In the genomic region with DNA sequence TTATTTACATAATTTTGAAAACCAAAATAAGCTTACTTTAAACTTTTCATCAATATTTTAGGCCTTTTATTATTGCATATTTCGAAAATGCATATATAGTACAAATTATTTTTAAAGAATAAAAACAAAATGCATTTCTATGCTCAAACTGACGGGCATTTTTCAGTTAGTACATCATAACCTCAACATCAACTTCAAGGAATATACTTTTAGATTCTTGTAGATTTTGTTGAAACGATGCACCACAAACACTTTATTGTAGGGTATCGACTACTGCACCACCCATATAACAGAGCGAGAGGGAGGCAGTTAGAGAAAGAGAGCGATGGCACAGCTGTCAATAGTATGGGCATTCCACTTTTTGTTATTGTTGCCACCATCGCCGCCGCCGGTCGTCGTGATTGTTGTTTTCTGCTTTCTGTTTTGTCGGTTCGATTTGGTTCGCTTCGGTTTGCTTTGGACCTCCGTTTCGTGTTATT, we compare ENCODE assay signal across 2 fruit fly cellular contexts.
TF ChIP-seq lines count a peak whose summit lies in the region.

No protein-coding gene starts in this region.

TF ChIP-seq in whole organism, embryonic, 481 proteins besides CTCF, POLR2A, EP300 and RAD21 (continued from another document and continues in another):
- peak; percentile 96 for TF ChIP-seq CG30403 (GFP tag; optimal IDR thresholded peaks at IDR 0.05; lab: Kevin White, UChicago)
- TF ChIP-seq prd (optimal IDR thresholded peaks at IDR 0.05; lab: Kevin White, UChicago): no peak
- TF ChIP-seq prd (GFP tag; IDR thresholded peaks at IDR 0.05; lab: Robert Waterston, UW): peak; percentile 80
- TF ChIP-seq fd96Cb (tag; optimal IDR thresholded peaks at IDR 0.05; lab: Kevin White, UChicago): peak; percentile 96
- no peak for TF ChIP-seq CG13287 (GFP tag; IDR thresholded peaks at IDR 0.05; lab: Robert Waterston, UW; ENCODE audit: partially characterized antibody)
- peak; percentile 52 for TF ChIP-seq CG6854 (GFP tag; optimal IDR thresholded peaks at IDR 0.05; lab: Kevin White, UChicago)
- TF ChIP-seq CG7372 (GFP tag; IDR thresholded peaks at IDR 0.05; lab: Robert Waterston, UW): peak; percentile 62
- TF ChIP-seq CG1832 (GFP tag; optimal IDR thresholded peaks at IDR 0.05; lab: Kevin White, UChicago): peak; percentile 68
- 0 out of 2 replicates have a peak, but pooled peaks have one; percentile 8 for TF ChIP-seq crol (GFP tag; IDR thresholded peaks at IDR 0.05; lab: Robert Waterston, UW)
- peak; percentile 77 for TF ChIP-seq caup (GFP tag; optimal IDR thresholded peaks at IDR 0.05; lab: Kevin White, UChicago; ENCODE audit: severe bottlenecking)
- TF ChIP-seq esg (GFP tag; conservative IDR thresholded peaks at IDR 0.05; lab: Robert Waterston, UW): peak; percentile 85
- TF ChIP-seq Pdp1 (GFP tag; optimal IDR thresholded peaks at IDR 0.05; lab: Kevin White, UChicago): peak; percentile 86 to 91
- peak; percentile 93 for TF ChIP-seq CG10209 (GFP tag; optimal IDR thresholded peaks at IDR 0.05; lab: Kevin White, UChicago)
- peak; percentile 71 for TF ChIP-seq CG4360 (GFP tag; IDR thresholded peaks at IDR 0.05; lab: Robert Waterston, UW)
- peak; percentile 80 for TF ChIP-seq peb (GFP tag; IDR thresholded peaks at IDR 0.05; lab: Robert Waterston, UW)
- peak; percentile 79 for TF ChIP-seq CG9817 (tag; optimal IDR thresholded peaks at IDR 0.05; lab: Kevin White, UChicago)
- peak; percentile 45 for TF ChIP-seq CG10565 (GFP tag; optimal IDR thresholded peaks at IDR 0.05; lab: Kevin White, UChicago)
- peak; percentile 74; the same call in 2 of the 3 replicates for TF ChIP-seq H15 (GFP tag; IDR thresholded peaks at IDR 0.05; lab: Robert Waterston, UW)
- no peak for TF ChIP-seq CG9932 (GFP tag; IDR thresholded peaks at IDR 0.05; lab: Robert Waterston, UW)
- TF ChIP-seq CG4424 (GFP tag; optimal IDR thresholded peaks at IDR 0.05; lab: Kevin White, UChicago): peak; percentile 95
- TF ChIP-seq CG4328 (GFP tag; optimal IDR thresholded peaks at IDR 0.05; lab: Kevin White, UChicago): peak; percentile 77
- peak; percentile 94 for TF ChIP-seq PHDP (tag; optimal IDR thresholded peaks at IDR 0.05; lab: Kevin White, UChicago)
- TF ChIP-seq CG9609 (GFP tag; optimal IDR thresholded peaks at IDR 0.05; lab: Kevin White, UChicago): peak; percentile 68
- no peak for TF ChIP-seq Hey (tag; optimal IDR thresholded peaks at IDR 0.05; lab: Kevin White, UChicago)
- TF ChIP-seq CG34224 (GFP tag; IDR thresholded peaks at IDR 0.05; lab: Robert Waterston, UW; ENCODE audit: partially characterized antibody): peak; percentile 12; the same call in 1 of the 3 replicates
- no peak for TF ChIP-seq pzg (GFP tag; optimal IDR thresholded peaks at IDR 0.05; lab: Kevin White, UChicago)
- peak; percentile 86 to 94 for TF ChIP-seq chif (GFP tag; optimal IDR thresholded peaks at IDR 0.05; lab: Kevin White, UChicago)
- TF ChIP-seq inv (GFP tag; IDR thresholded peaks at IDR 0.05; lab: Robert Waterston, UW; ENCODE audit: partially characterized antibody): no peak
- peak; percentile 92 for TF ChIP-seq salm (tag; optimal IDR thresholded peaks at IDR 0.05; lab: Kevin White, UChicago)
- no peak for TF ChIP-seq cas (GFP tag; IDR thresholded peaks at IDR 0.05; lab: Robert Waterston, UW)
- TF ChIP-seq slp2 (GFP tag; optimal IDR thresholded peaks at IDR 0.05; lab: Kevin White, UChicago): peak; percentile 86
- TF ChIP-seq insv (GFP tag; optimal IDR thresholded peaks at IDR 0.05; lab: Kevin White, UChicago): peak in 1 of 2 experiments; percentile 53
- no peak for TF ChIP-seq br (optimal IDR thresholded peaks at IDR 0.05; lab: Kevin White, UChicago)
- TF ChIP-seq Rx (GFP tag; IDR thresholded peaks at IDR 0.05; lab: Robert Waterston, UW): peak; percentile 56
- no peak; the same call in 2 of the 3 replicates for TF ChIP-seq CG6791 (GFP tag; IDR thresholded peaks at IDR 0.05; lab: Robert Waterston, UW; ENCODE audit: partially characterized antibody)
- peak; percentile 90 for TF ChIP-seq cato (GFP tag; optimal IDR thresholded peaks at IDR 0.05; lab: Kevin White, UChicago; ENCODE audit: borderline replicate concordance)
- no peak for TF ChIP-seq corto (GFP tag; optimal IDR thresholded peaks at IDR 0.05; lab: Kevin White, UChicago)
- peak; percentile 65 for TF ChIP-seq CG2120 (GFP tag; optimal IDR thresholded peaks at IDR 0.05; lab: Kevin White, UChicago)
- TF ChIP-seq Lim3 (GFP tag; IDR thresholded peaks at IDR 0.05; lab: Robert Waterston, UW): peak; percentile 55
- peak; percentile 81 for TF ChIP-seq fd64A (GFP tag; optimal IDR thresholded peaks at IDR 0.05; lab: Kevin White, UChicago)
- peak; percentile 72 for TF ChIP-seq D19B (GFP tag; optimal IDR thresholded peaks at IDR 0.05; lab: Kevin White, UChicago)
- TF ChIP-seq odd (GFP tag; optimal IDR thresholded peaks at IDR 0.05; lab: Kevin White, UChicago): peak; percentile 92
- TF ChIP-seq ap (GFP tag; IDR thresholded peaks at IDR 0.05; lab: Robert Waterston, UW): peak; percentile 71
- TF ChIP-seq crp (GFP tag; optimal IDR thresholded peaks at IDR 0.05; lab: Kevin White, UChicago): peak; percentile 49 to 81
- peak; percentile 90 for TF ChIP-seq CG2199 (GFP tag; IDR thresholded peaks at IDR 0.05; lab: Robert Waterston, UW)
- peak; percentile 70; the same call in 2 of the 3 replicates for TF ChIP-seq CG7357 (GFP tag; IDR thresholded peaks at IDR 0.05; lab: Robert Waterston, UW)
- peak; percentile 81 for TF ChIP-seq CG8089 (GFP tag; optimal IDR thresholded peaks at IDR 0.05; lab: Kevin White, UChicago)
- peak; percentile 89 for TF ChIP-seq nerfin-1 (tag; optimal IDR thresholded peaks at IDR 0.05; lab: Kevin White, UChicago)
- TF ChIP-seq CG8290 (GFP tag; optimal IDR thresholded peaks at IDR 0.05; lab: Kevin White, UChicago): peak; percentile 73
- TF ChIP-seq CG8290 (tag; optimal IDR thresholded peaks at IDR 0.05; lab: Kevin White, UChicago): peak; percentile 64 to 75
- TF ChIP-seq CG13296 (GFP tag; optimal IDR thresholded peaks at IDR 0.05; lab: Kevin White, UChicago): peak; percentile 87
- peak; percentile 91 for TF ChIP-seq Blimp-1 (GFP tag; optimal IDR thresholded peaks at IDR 0.05; lab: Kevin White, UChicago)
- peak; percentile 81 for TF ChIP-seq Atf3 (GFP tag; optimal IDR thresholded peaks at IDR 0.05; lab: Kevin White, UChicago)
- TF ChIP-seq B-H2 (GFP tag; optimal IDR thresholded peaks at IDR 0.05; lab: Kevin White, UChicago): no peak
- TF ChIP-seq wdn (GFP tag; IDR thresholded peaks at IDR 0.05; lab: Robert Waterston, UW): no peak
- TF ChIP-seq CG3847 (GFP tag; IDR thresholded peaks at IDR 0.05; lab: Robert Waterston, UW): peak; percentile 46; the same call in 1 of the 2 replicates
- TF ChIP-seq CG8478 (optimal IDR thresholded peaks at IDR 0.05; lab: Kevin White, UChicago): no peak
- no peak for TF ChIP-seq Gsc (GFP tag; IDR thresholded peaks at IDR 0.05; lab: Robert Waterston, UW)
- TF ChIP-seq jing (GFP tag; optimal IDR thresholded peaks at IDR 0.05; lab: Kevin White, UChicago): peak; percentile 90
- TF ChIP-seq stc (GFP tag; IDR thresholded peaks at IDR 0.05; lab: Robert Waterston, UW): peak; percentile 86
- peak; percentile 87 for TF ChIP-seq CG3407 (GFP tag; optimal IDR thresholded peaks at IDR 0.05; lab: Kevin White, UChicago)

TF ChIP-seq in whole organism, prepupa, 60 proteins besides CTCF, POLR2A, EP300 and RAD21 (continued from another document):
- TF ChIP-seq acj6 (GFP tag; optimal IDR thresholded peaks at IDR 0.05; lab: Kevin White, UChicago) (peak; percentile 91), lz (GFP tag; optimal IDR thresholded peaks at IDR 0.05; lab: Kevin White, UChicago) (peak; percentile 79), svp (GFP tag; lab: Kevin White, UChicago) (peak; percentile 79), Eip75B (GFP tag; optimal IDR thresholded peaks at IDR 0.05; lab: Kevin White, UChicago) (peak; percentile 89), ss (GFP tag; optimal IDR thresholded peaks at IDR 0.05; lab: Kevin White, UChicago) (peak; percentile 71 to 74), CG4318 (GFP tag; optimal IDR thresholded peaks at IDR 0.05; lab: Kevin White, UChicago) (peak; percentile 96), eg (GFP tag; IDR thresholded peaks at IDR 0.05; lab: Robert Waterston, UW) (peak; percentile 82), salr (GFP tag; optimal IDR thresholded peaks at IDR 0.05; lab: Kevin White, UChicago) (peak; percentile 72 to 98), fd85E (GFP tag; optimal IDR thresholded peaks at IDR 0.05; lab: Kevin White, UChicago) (no peak), Hr4 (GFP tag; optimal IDR thresholded peaks at IDR 0.05; lab: Kevin White, UChicago) (peak; percentile 98), Sox14 (GFP tag; optimal IDR thresholded peaks at IDR 0.05; lab: Kevin White, UChicago) (peak; percentile 91)
TF ChIP-seq in whole organism, prepupa: peak in this region for 58.
